Worm (Caenorhabditis elegans): ENCODE measurements around the gene R13A1.3.

The R13A1.3 gene

ce11 chrIV:7178942-7179341, 24.9 kb upstream of the R13A1.3 start, which contains the start of gene C42D4.3:
C42D4.3 (plus strand) TSS chrIV:7179239.
- no peak for TF ChIP-seq nhr-28 (tag; optimal IDR thresholded peaks at IDR 0.05)
- no peak for TF ChIP-seq unc-39 (tag; optimal IDR thresholded peaks at IDR 0.05)

DNA sequence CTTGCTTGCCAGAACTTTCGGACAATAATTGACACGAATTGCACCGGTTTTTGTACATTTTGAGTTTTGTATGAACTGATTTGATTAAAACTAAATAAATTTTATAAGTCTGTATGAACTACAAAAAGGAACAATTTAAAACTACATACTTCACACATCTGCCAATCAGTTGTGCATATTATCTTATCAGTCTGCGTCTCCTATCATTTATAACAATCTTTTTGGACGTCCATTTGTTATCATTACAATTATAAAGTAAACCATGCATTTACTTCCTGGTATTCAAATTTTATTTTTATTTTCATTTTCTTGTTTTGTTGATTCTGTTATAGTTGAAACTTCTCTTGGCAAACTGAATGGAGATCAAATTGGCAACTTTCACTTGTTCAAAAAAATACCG, 23.5 kb upstream of the R13A1.3 start, which contains the start of gene cest-10:
cest-10 (plus strand) TSS at position 254 of the 400 bp plus-strand sequence.
- no peak for TF ChIP-seq ceh-83 (GFP tag; optimal IDR thresholded peaks at IDR 0.05)
- TF ChIP-seq elt-1 (tag; optimal IDR thresholded peaks at IDR 0.05; ENCODE audit: borderline replicate concordance, insufficient read depth): no peak
- no peak for TF ChIP-seq bed-3 (GFP tag; optimal IDR thresholded peaks at IDR 0.05)
- TF ChIP-seq mep-1 (tag; optimal IDR thresholded peaks at IDR 0.05): no peak
- TF ChIP-seq sem-2 (GFP tag; optimal IDR thresholded peaks at IDR 0.05): no peak
- TF ChIP-seq M03D4.4 (tag; optimal IDR thresholded peaks at IDR 0.05): no peak
- TF ChIP-seq lin-32 (GFP tag; optimal IDR thresholded peaks at IDR 0.05): no peak
- TF ChIP-seq pha-4 (tag; optimal IDR thresholded peaks at IDR 0.05): no peak

- TF ChIP-seq lin-32 (GFP tag; optimal IDR thresholded peaks at IDR 0.05) (no peak), lin-13 (tag; optimal IDR thresholded peaks at IDR 0.05) (no peak), cnd-1 (tag; optimal IDR thresholded peaks at IDR 0.05) (no peak), nhr-237 (tag; optimal IDR thresholded peaks at IDR 0.05) (no peak), ztf-11 (tag; optimal IDR thresholded peaks at IDR 0.05) (no peak)
Measured at ce11 chrIV:7182818-7183217, 21.0 kb upstream of the R13A1.3 start.

- TF ChIP-seq lin-13 (tag; optimal IDR thresholded peaks at IDR 0.05) (no peak), hlh-1 (tag; optimal IDR thresholded peaks at IDR 0.05) (no peak), nhr-76 (tag; optimal IDR thresholded peaks at IDR 0.05) (no peak)
Measured at ce11 chrIV:7184597-7184996, 19.2 kb upstream of the R13A1.3 start, which contains the start of gene clec-179. clec-179 (minus strand) TSS chrIV:7184697.

DNA sequence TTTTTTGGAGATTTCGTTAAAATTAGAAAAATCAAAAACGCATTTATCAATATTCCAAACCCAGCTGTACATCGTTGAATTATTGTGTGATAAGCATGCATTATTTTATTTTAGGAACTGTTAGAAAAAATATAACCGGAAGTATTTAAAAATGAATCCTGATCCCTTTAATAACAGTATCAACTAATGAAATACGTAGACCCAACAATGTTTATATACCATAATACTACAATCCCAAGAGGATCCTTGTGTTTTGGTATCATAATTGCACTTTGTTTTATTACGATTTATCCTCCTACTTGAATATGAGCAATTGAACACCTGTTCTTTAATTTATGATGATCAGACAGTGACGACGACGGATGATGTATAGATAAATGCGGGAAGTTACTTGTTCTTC, 17.0 kb upstream of the R13A1.3 start, which contains the start of gene str-249:
str-249 (minus strand) TSS at position 101 of the 400 bp plus-strand sequence.
- TF ChIP-seq lin-13 (tag; optimal IDR thresholded peaks at IDR 0.05) (no peak), lsy-2 (tag; optimal IDR thresholded peaks at IDR 0.05) (no peak), tbx-8 (GFP tag; optimal IDR thresholded peaks at IDR 0.05) (no peak), zip-8 (tag; optimal IDR thresholded peaks at IDR 0.05) (no peak), ham-2 (GFP tag; optimal IDR thresholded peaks at IDR 0.05) (no peak), ceh-43 (GFP tag; optimal IDR thresholded peaks at IDR 0.05) (no peak)

DNA sequence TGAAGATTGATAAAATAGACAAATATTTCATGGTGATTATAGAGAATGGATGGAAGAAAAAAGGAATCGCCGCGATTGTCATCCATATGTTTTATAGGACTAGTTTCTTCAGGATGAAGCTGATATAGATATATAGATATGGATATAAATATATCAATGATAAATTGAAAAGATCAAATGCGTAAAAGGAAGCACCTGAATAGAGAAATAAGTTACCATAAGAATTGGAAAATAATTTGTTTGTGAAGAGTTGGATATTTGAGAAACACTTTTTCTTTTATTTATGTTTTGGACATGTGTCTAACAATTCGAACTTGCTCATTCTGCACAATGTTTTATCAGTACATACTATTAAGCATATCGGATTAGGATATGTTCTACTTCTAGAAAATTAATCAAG, 15.8 kb upstream of the R13A1.3 start, which contains the start of gene C42D4.13:
C42D4.13 (minus strand) TSS at position 101 of the 400 bp plus-strand sequence.
- TF ChIP-seq ham-2 (GFP tag; optimal IDR thresholded peaks at IDR 0.05) (no peak), ces-1 (GFP tag; optimal IDR thresholded peaks at IDR 0.05) (no peak), nhr-237 (tag; optimal IDR thresholded peaks at IDR 0.05) (no peak), nhr-2 (tag; optimal IDR thresholded peaks at IDR 0.05) (no peak), snpc-4 (tag; optimal IDR thresholded peaks at IDR 0.05) (no peak), mep-1 (tag; optimal IDR thresholded peaks at IDR 0.05) (no peak), drap-1 (GFP tag; optimal IDR thresholded peaks at IDR 0.05) (no peak), lin-13 (tag; optimal IDR thresholded peaks at IDR 0.05) (no peak), unc-39 (tag; optimal IDR thresholded peaks at IDR 0.05) (no peak), flh-1 (GFP tag; optimal IDR thresholded peaks at IDR 0.05) (no peak), bed-3 (GFP tag; optimal IDR thresholded peaks at IDR 0.05) (no peak), pha-4 (tag; optimal IDR thresholded peaks at IDR 0.05) (no peak), cnd-1 (tag; optimal IDR thresholded peaks at IDR 0.05) (no peak), unc-62 (GFP tag; optimal IDR thresholded peaks at IDR 0.05) (no peak)
